Worm (Caenorhabditis elegans) whole organism, L4 larva: ENCODE measurements around the gene K09A9.8.
A peak's percentile ranks its signal among the peaks of the same experiment; 100 is the strongest.

Experiments used
- ama-1 ChIP-seq: fragments of 150-350 bp; optimal IDR thresholded peaks from 2 replicates; lab custom pipeline; 2014; ENCODE audit warnings: inconsistent platforms, mixed read lengths
- fos-1 ChIP-seq: fragments of 150-350 bp; optimal IDR thresholded peaks from 2 replicates; lab custom pipeline; 2014; ENCODE audit warnings: missing biosample characterization, missing genetic modification characterization
- mep-1 ChIP-seq: fragments of 150-350 bp; sonication (generic microtip); optimal IDR thresholded peaks from 3 replicates; lab custom pipeline; 2014; ENCODE audit warnings: missing biosample characterization, missing genetic modification characterization
- pha-4 ChIP-seq, 2 experiments: fragments of 150-350 bp in 1 of 2; fragments of 200-800 bp in 1 of 2; sonication (Bioruptor generic) in 1 of 2; IDR thresholded peaks in 1 of 2; optimal IDR thresholded peaks in 1 of 2; 2 replicates each; pipeline versions ENCODE4 v1.3.6 to Lab custom; 2014 to 2022; ENCODE audit warnings: missing genetic modification characterization in 2 of 2, missing genetic modification reagents in 2 of 2, missing biosample characterization in 1 of 2, missing compliant biosample characterization in 1 of 2
- rbr-2 ChIP-seq: sonication (generic microtip); optimal IDR thresholded peaks from 2 replicates; lab custom pipeline; 2016; ENCODE audit warnings: missing genotype, missing genetic modification characterization, missing compliant biosample characterization
- snpc-4 ChIP-seq: fragments of 150-350 bp; optimal IDR thresholded peaks from 2 replicates; lab custom pipeline; 2014; ENCODE audit warnings: missing biosample characterization, missing genetic modification characterization
- spr-3 ChIP-seq: fragments of 200-800 bp; sonication (Bioruptor generic); optimal IDR thresholded peaks from 2 replicates; lab custom pipeline; 2018; ENCODE audit warnings: mild to moderate bottlenecking, missing genetic modification characterization, missing compliant biosample characterization
- tra-1 ChIP-seq: fragments of 200-800 bp; sonication (Bioruptor generic); IDR thresholded peaks from 2 replicates; pipeline ENCODE4 v1.3.6; 2022; ENCODE audit warnings: missing genetic modification reagents, missing genetic modification characterization, missing compliant biosample characterization
- zfp-3 ChIP-seq: fragments of 200-800 bp; sonication (Bioruptor generic); conservative IDR thresholded peaks from 2 replicates; pipeline ENCODE4 v1.3.6; 2022; ENCODE audit warnings: missing genetic modification reagents, missing genetic modification characterization, missing compliant biosample characterization

DNA sequence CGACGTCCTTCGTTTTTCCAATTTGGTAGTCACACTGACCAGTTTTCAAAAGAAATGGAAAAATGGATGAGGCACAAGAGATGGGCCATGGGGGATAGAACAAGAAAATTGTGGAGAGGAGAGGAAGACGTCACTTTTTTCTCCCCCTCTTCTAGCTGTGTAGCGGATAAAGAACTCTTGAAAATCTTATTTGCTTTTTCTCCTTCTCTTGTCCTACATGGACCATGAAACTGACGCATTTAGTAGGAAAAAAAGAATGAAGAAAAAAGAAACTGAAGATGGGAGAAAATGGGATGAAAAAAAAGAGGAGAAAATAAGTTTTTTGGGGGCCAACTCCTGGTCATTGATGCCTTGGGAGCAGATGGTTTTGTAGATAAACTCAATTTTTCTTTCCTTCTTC is 37.0 kb upstream of the K09A9.8 start:
- TF ChIP-seq mep-1 (peak; percentile 37), ama-1 (lab: Kevin White, UChicago) (no peak), pha-4 (GFP tag; IDR thresholded peaks at IDR 0.05; lab: Robert Waterston, UW) (no peak), pha-4 (tag; optimal IDR thresholded peaks at IDR 0.05; lab: Kevin White, UChicago) (no peak), spr-3 (GFP tag; lab: Kevin White, UChicago) (no peak), rbr-2 (tag; lab: Kevin White, UChicago) (no peak), tra-1 (no peak), fos-1 (no peak), snpc-4 (tag; lab: Kevin White, UChicago) (no peak), zfp-3 (GFP tag; lab: Robert Waterston, UW) (no peak)
